Worm (Caenorhabditis elegans) whole organism, L1 larva: ENCODE results near the gene igeg-2.

ENCODE experiments used
- C04F5.9 ChIP-seq: sonication (generic microtip); optimal IDR thresholded peaks from 2 replicates; lab custom pipeline; 2016; ENCODE audit warnings: missing genetic modification characterization, missing compliant biosample characterization
- ces-1 ChIP-seq: fragments of 150-350 bp; optimal IDR thresholded peaks from 2 replicates; lab custom pipeline; 2014; ENCODE audit warnings: missing biosample characterization, missing genetic modification reagents, missing genetic modification characterization
- fos-1 ChIP-seq: fragments of 150-350 bp; optimal IDR thresholded peaks from 2 replicates; lab custom pipeline; 2014; ENCODE audit warnings: missing biosample characterization, missing genetic modification characterization
- lsy-2 ChIP-seq, 2 experiments: fragments of 150-350 bp; optimal IDR thresholded peaks; 2 replicates each; lab custom pipeline; 2014; ENCODE audit warnings: missing biosample characterization in 2 of 2, missing genetic modification characterization in 2 of 2
- nhr-11 ChIP-seq: fragments of 150-350 bp; optimal IDR thresholded peaks from 2 replicates; lab custom pipeline; 2014; ENCODE audit warnings: missing biosample characterization, missing genetic modification characterization
- nhr-90 ChIP-seq: sonication (generic microtip); optimal IDR thresholded peaks from 2 replicates; lab custom pipeline; 2016; ENCODE audit warnings: mild to moderate bottlenecking, missing genetic modification characterization, missing compliant biosample characterization; ENCODE audit not compliant: poor library complexity
- unc-62 ChIP-seq: fragments of 150-350 bp; optimal IDR thresholded peaks from 2 replicates; lab custom pipeline; 2014; ENCODE audit warnings: missing biosample characterization, missing genetic modification reagents, missing genetic modification characterization
- ztf-4 ChIP-seq: fragments of 150-350 bp; optimal IDR thresholded peaks from 2 replicates; lab custom pipeline; 2014; ENCODE audit warnings: missing biosample characterization, missing genetic modification characterization

- TF ChIP-seq lsy-2 (tag; optimal IDR thresholded peaks at IDR 0.05; lab: Kevin White, UChicago) (no peak), fos-1 (tag; lab: Kevin White, UChicago) (no peak), nhr-90 (tag; lab: Kevin White, UChicago) (no peak), nhr-11 (tag; lab: Kevin White, UChicago) (no peak), ztf-4 (tag; lab: Kevin White, UChicago) (no peak), unc-62 (GFP tag; lab: Kevin White, UChicago) (no peak), ces-1 (GFP tag; lab: Kevin White, UChicago) (no peak), C04F5.9 (no peak)
Observed at ce11 chrX:11484027-11484426, 37.6 kb upstream of the igeg-2 start.
